Fruit fly (Drosophila melanogaster) whole organism, prepupa: ENCODE data around the gene CG45116.
A peak's percentile ranks its signal among the peaks of the same experiment; 100 is the strongest.
"Not testable (repeated sequence)": the region's sequence is repeated elsewhere in the genome, so short reads cannot be mapped to it uniquely, and the experiment has no call there.

Experiments
- Blimp-1 ChIP-seq: fragments of 200-800 bp; sonication (Bioruptor generic); optimal IDR thresholded peaks from 3 replicates; lab custom pipeline; 2017; ENCODE audit warnings: missing biosample characterization, missing genetic modification characterization, mild to moderate bottlenecking, moderate library complexity, missing genetic modification reagents
- CG11294 ChIP-seq: fragments of 200-800 bp; sonication (Bioruptor generic); IDR thresholded peaks from 2 replicates; pipeline ENCODE4 v1.3.6; 2022; ENCODE audit warnings: missing biosample characterization, missing genetic modification characterization
- CG15336 ChIP-seq: fragments of 200-800 bp; sonication (Bioruptor generic); IDR thresholded peaks from 2 replicates; pipeline ENCODE4 v1.3.6; 2022; ENCODE audit warnings: missing biosample characterization, missing genetic modification characterization
- CG1621 ChIP-seq: fragments of 200-800 bp; sonication (Bioruptor generic); optimal IDR thresholded peaks from 3 replicates; lab custom pipeline; 2018; ENCODE audit warnings: missing biosample characterization, mild to moderate bottlenecking, missing genetic modification characterization
- CG3032 ChIP-seq: fragments of 200-800 bp; optimal IDR thresholded peaks from 2 replicates; lab custom pipeline; 2019; ENCODE audit warnings: missing biosample characterization, mild to moderate bottlenecking, missing genetic modification characterization, moderate library complexity
- CG6276 ChIP-seq: fragments of 200-800 bp; sonication (Bioruptor generic); optimal IDR thresholded peaks from 2 replicates; lab custom pipeline; 2017; ENCODE audit warnings: missing biosample characterization, mild to moderate bottlenecking, missing genetic modification characterization
- CG6808 ChIP-seq: fragments of 200-800 bp; sonication (Bioruptor generic); optimal IDR thresholded peaks from 3 replicates; lab custom pipeline; 2017; ENCODE audit warnings: missing biosample characterization, missing genetic modification characterization, mild to moderate bottlenecking, moderate library complexity, missing genetic modification reagents
- CG6854 ChIP-seq: fragments of 200-800 bp; sonication (Bioruptor generic); optimal IDR thresholded peaks from 2 replicates; lab custom pipeline; 2017; ENCODE audit warnings: missing biosample characterization, mild to moderate bottlenecking, missing genetic modification characterization
- CG7368 ChIP-seq: fragments of 200-800 bp; sonication (Bioruptor generic); optimal IDR thresholded peaks from 3 replicates; lab custom pipeline; 2016; ENCODE audit warnings: missing biosample characterization, missing genetic modification characterization
- CG8632 ChIP-seq: fragments of 200-800 bp; sonication (Bioruptor generic); optimal IDR thresholded peaks from 3 replicates; lab custom pipeline; 2016; ENCODE audit warnings: missing biosample characterization, missing genetic modification characterization
- Eip78C ChIP-seq: fragments of 200-800 bp; sonication (Bioruptor generic); peaks from one replicate; lab custom pipeline; 2016; ENCODE audit warnings: missing biosample characterization, missing genetic modification characterization
- Ets21C ChIP-seq: fragments of 200-800 bp; sonication (Bioruptor generic); optimal IDR thresholded peaks from 3 replicates; lab custom pipeline; 2016; ENCODE audit warnings: missing biosample characterization, missing genetic modification characterization
- Gug ChIP-seq: fragments of 200-800 bp; sonication (Bioruptor generic); IDR thresholded peaks from 2 replicates; pipeline ENCODE4 v1.3.6; 2022; ENCODE audit warnings: missing biosample characterization, missing genetic modification characterization
- Hr38 ChIP-seq: sonication (Bioruptor generic); optimal IDR thresholded peaks from 2 replicates; lab custom pipeline; 2016; ENCODE audit warnings: missing biosample characterization, missing genetic modification characterization
- Hr4 ChIP-seq: fragments of 200-800 bp; sonication (Bioruptor generic); optimal IDR thresholded peaks from 3 replicates; lab custom pipeline; 2016; ENCODE audit warnings: missing biosample characterization, missing genetic modification characterization
- Lpt ChIP-seq: fragments of 200-800 bp; sonication (Bioruptor generic); optimal IDR thresholded peaks from 3 replicates; lab custom pipeline; 2016; ENCODE audit warnings: missing biosample characterization, missing genetic modification characterization
- Met ChIP-seq: fragments of 200-800 bp; sonication (Bioruptor generic); optimal IDR thresholded peaks from 3 replicates; lab custom pipeline; 2016; ENCODE audit warnings: missing biosample characterization, missing genetic modification characterization
- OdsH ChIP-seq: fragments of 200-800 bp; sonication (Bioruptor generic); optimal IDR thresholded peaks from 3 replicates; lab custom pipeline; 2016; ENCODE audit warnings: missing biosample characterization, missing genetic modification characterization
- achi ChIP-seq: fragments of 200-800 bp; sonication (Bioruptor generic); optimal IDR thresholded peaks from 3 replicates; lab custom pipeline; 2016; ENCODE audit warnings: missing biosample characterization, missing genetic modification characterization
- cyc ChIP-seq: fragments of 200-800 bp; sonication (Bioruptor generic); optimal IDR thresholded peaks from 3 replicates; lab custom pipeline; 2016; ENCODE audit warnings: missing biosample characterization, missing genetic modification characterization
- esn ChIP-seq: fragments of 200-800 bp; sonication (Bioruptor generic); optimal IDR thresholded peaks from 2 replicates; lab custom pipeline; 2016; ENCODE audit warnings: missing biosample characterization, mild to moderate bottlenecking, missing genetic modification characterization, moderate library complexity
- fd59A ChIP-seq: fragments of 200-800 bp; sonication (Bioruptor generic); optimal IDR thresholded peaks from 2 replicates; lab custom pipeline; 2017; ENCODE audit warnings: missing biosample characterization, mild to moderate bottlenecking, missing genetic modification characterization, missing genetic modification reagents
- fkh ChIP-seq: fragments of 200-800 bp; sonication (Bioruptor generic); optimal IDR thresholded peaks from 3 replicates; lab custom pipeline; 2017; ENCODE audit warnings: missing biosample characterization, mild to moderate bottlenecking, missing genetic modification characterization, moderate library complexity
- lz ChIP-seq: fragments of 200-800 bp; sonication (Bioruptor generic); optimal IDR thresholded peaks from 3 replicates; lab custom pipeline; 2016; ENCODE audit warnings: missing biosample characterization, missing genetic modification characterization
- net ChIP-seq: fragments of 200-800 bp; sonication (Bioruptor generic); optimal IDR thresholded peaks from 3 replicates; lab custom pipeline; 2016; ENCODE audit warnings: missing biosample characterization, missing genetic modification characterization
- pdm3 ChIP-seq: fragments of 200-800 bp; sonication (Bioruptor generic); optimal IDR thresholded peaks from 3 replicates; lab custom pipeline; 2016; ENCODE audit warnings: missing biosample characterization, missing genetic modification characterization
- svp ChIP-seq: fragments of 200-800 bp; sonication (Bioruptor generic); peaks from one replicate; lab custom pipeline; 2016; ENCODE audit warnings: missing biosample characterization, missing genetic modification characterization
- topi ChIP-seq: fragments of 200-800 bp; sonication (Bioruptor generic); optimal IDR thresholded peaks from 3 replicates; lab custom pipeline; 2016; ENCODE audit warnings: missing biosample characterization, missing genetic modification characterization
- vri ChIP-seq: fragments of 200-800 bp; sonication (Bioruptor generic); optimal IDR thresholded peaks from 3 replicates; lab custom pipeline; 2016; ENCODE audit warnings: missing biosample characterization, mild to moderate bottlenecking, missing genetic modification characterization

The CG45116 gene

dm6 chr3L:22692428-22692827 lies 6.8 kb upstream of the CG45116 start, which contains the start of gene CG14454:
Gene CG14454, minus strand, starts transcription at chr3L:22692528.
- not testable (repeated sequence) for TF ChIP-seq Hr4, Eip78C, Lpt (GFP tag; lab: Kevin White, UChicago)
- TF ChIP-seq, all 60 proteins: peak for 0; not testable (repeated sequence) for 60

DNA sequence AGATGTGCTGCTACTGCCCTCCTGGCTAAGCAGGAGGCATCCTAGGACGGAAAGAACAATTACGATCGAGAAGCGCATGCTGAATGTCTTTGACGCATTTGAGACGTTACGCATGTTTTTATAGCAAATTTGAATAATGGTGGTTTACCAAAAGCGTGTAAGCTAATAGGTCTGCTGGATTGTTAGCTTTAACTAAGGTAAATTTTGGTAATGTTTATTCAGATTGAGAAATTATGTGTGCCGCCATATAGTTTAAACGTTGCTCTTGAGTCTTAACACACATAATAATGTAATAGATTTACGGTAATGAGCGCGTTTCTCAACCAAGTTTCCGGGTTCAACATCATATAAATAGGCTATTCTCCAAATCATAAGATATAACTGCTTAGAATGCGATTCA lies 5.5 kb upstream of the CG45116 start, which contains the start of the genes CG12546 and CG14453:
Gene CG12546 (minus strand): TSS at position 101 of the 400 bp plus-strand sequence.
Gene CG14453 (plus strand): TSS at position 372 of the 400 bp plus-strand sequence.
- no peak for TF ChIP-seq achi (GFP tag; lab: Kevin White, UChicago)
- TF ChIP-seq Met (GFP tag; lab: Kevin White, UChicago), result no peak
- TF ChIP-seq CG7368 (GFP tag; lab: Kevin White, UChicago), result no peak
- no peak for TF ChIP-seq net (GFP tag; lab: Kevin White, UChicago)
- TF ChIP-seq CG3032 (tag; lab: Kevin White, UChicago), result no peak
- TF ChIP-seq cyc (GFP tag; lab: Kevin White, UChicago), result no peak
- TF ChIP-seq vri, result no peak
- TF ChIP-seq Lpt (GFP tag; lab: Kevin White, UChicago), result no peak
- no peak for TF ChIP-seq Blimp-1 (GFP tag; lab: Kevin White, UChicago)
- no peak for TF ChIP-seq Gug (GFP tag; lab: Robert Waterston, UW)
- TF ChIP-seq svp (GFP tag; lab: Kevin White, UChicago), result no peak
- TF ChIP-seq esn (GFP tag; lab: Kevin White, UChicago), result no peak
- TF ChIP-seq lz, result no peak
- TF ChIP-seq topi (GFP tag; lab: Kevin White, UChicago), result no peak
- TF ChIP-seq CG6854 (GFP tag; lab: Kevin White, UChicago), result no peak

dm6 chr3L:22695653-22696052 lies 3.6 kb upstream of the CG45116 start, which contains the start of gene CG14452:
Gene CG14452, plus strand, starts transcription at chr3L:22695953.
- no peak for TF ChIP-seq topi (GFP tag; lab: Kevin White, UChicago)
- no peak for TF ChIP-seq fkh
- no peak for TF ChIP-seq CG11294
- no peak for TF ChIP-seq CG7368 (GFP tag; lab: Kevin White, UChicago)
- TF ChIP-seq Blimp-1 (GFP tag; lab: Kevin White, UChicago), result no peak
- TF ChIP-seq fd59A (GFP tag; lab: Kevin White, UChicago), result no peak
- no peak for TF ChIP-seq CG8632 (GFP tag; lab: Kevin White, UChicago)

- TF ChIP-seq CG6276, pdm3, Hr38 (GFP tag; lab: Kevin White, UChicago): not testable (repeated sequence)
Observed at dm6 chr3L:22696930-22697329, 2.3 kb upstream of the CG45116 start, which contains the start of gene CG32453. Gene CG32453, plus strand, starts transcription at chr3L:22697230.

- TF ChIP-seq CG8632 (GFP tag; lab: Kevin White, UChicago), result no peak
- no peak for TF ChIP-seq CG1621
- TF ChIP-seq cyc (GFP tag; lab: Kevin White, UChicago), result no peak
- TF ChIP-seq lz, result no peak
- TF ChIP-seq CG6808 (GFP tag; lab: Kevin White, UChicago), result no peak
- TF ChIP-seq CG6276 (GFP tag; lab: Kevin White, UChicago), result no peak
- no peak for TF ChIP-seq Ets21C (GFP tag; lab: Kevin White, UChicago)
- TF ChIP-seq OdsH (GFP tag; lab: Kevin White, UChicago), result no peak
- TF ChIP-seq, all 60 proteins: peak for 0
Observed at dm6 chr3L:22711855-22712254, 12.6 kb downstream of the CG45116 start, which contains the start of gene CG11370. Gene CG11370, plus strand, starts transcription at chr3L:22712155.

dm6 chr3L:22713605-22714004 lies 14.4 kb downstream of the CG45116 start:
- TF ChIP-seq svp (GFP tag; lab: Kevin White, UChicago) (no peak), Eip78C (GFP tag; lab: Kevin White, UChicago) (peak; percentile 4), CG15336 (no peak)
